Fruit fly (Drosophila melanogaster): ENCODE data around the gene Acp95EF.

The Acp95EF gene

DNA sequence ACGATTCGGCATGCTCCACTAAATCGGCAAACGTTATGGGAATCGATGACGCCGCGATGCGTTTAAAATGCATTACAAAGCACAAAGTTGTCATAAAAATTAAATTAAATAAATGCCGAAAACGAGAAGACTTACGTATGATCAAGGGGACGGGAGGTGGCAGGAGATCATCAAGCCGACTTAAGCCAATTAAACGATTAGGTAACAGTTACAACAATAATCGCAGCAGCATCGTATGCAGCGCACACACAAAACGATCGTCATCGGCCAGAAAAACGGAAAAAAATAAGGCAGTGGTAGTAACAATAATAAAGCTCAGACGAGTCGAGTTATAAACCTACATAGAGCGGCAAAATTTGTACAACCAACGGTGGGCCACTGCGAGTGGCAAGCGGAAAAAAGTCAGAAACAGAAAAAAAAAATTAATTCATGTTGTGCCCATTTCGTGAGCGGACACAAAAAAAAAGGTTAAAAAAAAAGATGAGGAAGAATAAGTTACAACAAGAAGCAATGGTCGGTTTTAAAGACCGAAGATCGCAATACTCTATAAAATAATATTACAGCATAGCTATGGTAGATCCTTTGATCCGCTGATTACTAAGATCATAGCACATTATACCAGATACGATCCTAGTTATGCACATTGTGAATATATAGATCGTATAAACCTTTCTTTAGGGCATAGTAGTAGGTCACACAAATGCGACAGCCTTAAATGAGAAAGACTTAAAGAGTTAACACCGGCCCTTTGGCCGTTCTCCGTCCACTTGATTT, 22.2 kb upstream of the Acp95EF start (continued):
- TF ChIP-seq croc (GFP tag; conservative IDR thresholded peaks at IDR 0.05) (peak; percentile 20; the same call in 1 of the 3 replicates), stc (GFP tag; IDR thresholded peaks at IDR 0.05) (0 out of 2 replicates have a peak, but pooled peaks have one; percentile 21), mirr (GFP tag; optimal IDR thresholded peaks at IDR 0.05) (no peak), tap (tag; optimal IDR thresholded peaks at IDR 0.05) (peak; percentile 72), CG12744 (GFP tag; optimal IDR thresholded peaks at IDR 0.05) (no peak), CG10959 (GFP tag; IDR thresholded peaks at IDR 0.05) (no peak), H15 (GFP tag; IDR thresholded peaks at IDR 0.05) (peak; percentile 52; the same call in 1 of the 3 replicates), Optix (GFP tag; IDR thresholded peaks at IDR 0.05) (peak; percentile 62; the same call in 2 of the 3 replicates), crol (GFP tag; IDR thresholded peaks at IDR 0.05) (no peak), ind (GFP tag; optimal IDR thresholded peaks at IDR 0.05) (peak; percentile 15), ATbp (GFP tag; optimal IDR thresholded peaks at IDR 0.05) (peak; percentile 72), HmgD (GFP tag; optimal IDR thresholded peaks at IDR 0.05) (no peak), Fer3 (tag; optimal IDR thresholded peaks at IDR 0.05) (peak; percentile 49), bsh (GFP tag; optimal IDR thresholded peaks at IDR 0.05) (peak in 1 of 2 experiments; percentile 74), sens-2 (GFP tag; IDR thresholded peaks at IDR 0.05) (no peak), CG14965 (GFP tag; optimal IDR thresholded peaks at IDR 0.05; ENCODE audit: borderline replicate concordance) (no peak), pfk (GFP tag; optimal IDR thresholded peaks at IDR 0.05) (no peak), CG14050 (GFP tag; IDR thresholded peaks at IDR 0.05) (peak; percentile 49; the same call in 2 of the 3 replicates), CG4730 (GFP tag; IDR thresholded peaks at IDR 0.05) (peak; percentile 6; the same call in 1 of the 2 replicates), ssp (GFP tag; IDR thresholded peaks at IDR 0.05) (peak; percentile 46), CG3407 (GFP tag; optimal IDR thresholded peaks at IDR 0.05) (peak; percentile 27), CG9437 (GFP tag; optimal IDR thresholded peaks at IDR 0.05) (peak; percentile 23), CG2712 (tag; optimal IDR thresholded peaks at IDR 0.05) (peak; percentile 66), CG1529 (GFP tag; optimal IDR thresholded peaks at IDR 0.05) (peak; percentile 37), Sox102F (GFP tag; optimal IDR thresholded peaks at IDR 0.05) (peak; percentile 84), Eip74EF (GFP tag; optimal IDR thresholded peaks at IDR 0.05) (peak in 1 of 2 experiments; percentile 61), Doc2 (GFP tag; IDR thresholded peaks at IDR 0.05) (no peak), oc (tag; optimal IDR thresholded peaks at IDR 0.05) (peak; percentile 87), prd (optimal IDR thresholded peaks at IDR 0.05) (no peak), prd (GFP tag; IDR thresholded peaks at IDR 0.05) (peak; percentile 41; the same call in 1 of the 3 replicates), Mes4 (GFP tag; optimal IDR thresholded peaks at IDR 0.05) (no peak), dmrt99B (tag; optimal IDR thresholded peaks at IDR 0.05) (peak; percentile 85), CG12104 (GFP tag; optimal IDR thresholded peaks at IDR 0.05) (peak; percentile 16), Med (GFP tag) (peak; percentile 81), CoRest (tag; optimal IDR thresholded peaks at IDR 0.05) (peak; percentile 60), Meics (GFP tag; optimal IDR thresholded peaks at IDR 0.05) (peak; percentile 9), CG14710 (tag; optimal IDR thresholded peaks at IDR 0.05) (peak; percentile 41), mam (GFP tag; optimal IDR thresholded peaks at IDR 0.05) (peak; percentile 6), vnd (GFP tag; IDR thresholded peaks at IDR 0.05; ENCODE audit: partially characterized antibody) (no peak), PHDP (tag; optimal IDR thresholded peaks at IDR 0.05) (peak; percentile 40), gsb-n (tag; optimal IDR thresholded peaks at IDR 0.05) (peak; percentile 34), Oaz (GFP tag; IDR thresholded peaks at IDR 0.05) (peak; percentile 36; the same call in 1 of the 2 replicates), Blimp-1 (GFP tag; optimal IDR thresholded peaks at IDR 0.05) (peak; percentile 78), NC2α (GFP tag; optimal IDR thresholded peaks at IDR 0.05) (no peak), CG10267 (tag; optimal IDR thresholded peaks at IDR 0.05) (peak; percentile 41), sob (GFP tag; IDR thresholded peaks at IDR 0.05) (peak; percentile 42; the same call in 1 of the 2 replicates), CG12391 (tag; optimal IDR thresholded peaks at IDR 0.05) (peak; percentile 55), CG12236 (GFP tag; optimal IDR thresholded peaks at IDR 0.05) (peak; percentile 7)

All from whole organism, embryonic.